Worm (Caenorhabditis elegans) whole organism, L4 larva: ENCODE measurements around the gene cyn-12.

Source experiments
- ces-1 ChIP-seq: fragments of 150-350 bp; sonication (generic microtip); optimal IDR thresholded peaks from 4 replicates; lab custom pipeline; 2014; ENCODE audit warnings: missing biosample characterization, missing genetic modification reagents, missing genetic modification characterization
- egl-27 ChIP-seq: sonication (generic microtip); optimal IDR thresholded peaks from 3 replicates; lab custom pipeline; 2017; ENCODE audit warnings: missing biosample characterization, missing genetic modification reagents, missing genetic modification characterization
- lin-15B ChIP-seq: fragments of 150-350 bp; sonication (generic microtip); optimal IDR thresholded peaks from 3 replicates; lab custom pipeline; 2014; ENCODE audit warnings: missing biosample characterization, missing genetic modification characterization
- lin-39 ChIP-seq: fragments of 150-350 bp; optimal IDR thresholded peaks from 2 replicates; lab custom pipeline; 2014; ENCODE audit warnings: missing biosample characterization, missing genetic modification reagents, missing genetic modification characterization
- madf-9 ChIP-seq: fragments of 200-800 bp; sonication (Bioruptor generic); conservative IDR thresholded peaks from 2 replicates; pipeline ENCODE4 v1.3.6; 2022; ENCODE audit warnings: missing genetic modification reagents, missing genetic modification characterization, missing compliant biosample characterization
- nhr-6 ChIP-seq: fragments of 150-350 bp; optimal IDR thresholded peaks from 2 replicates; lab custom pipeline; 2014; ENCODE audit warnings: missing biosample characterization, missing genetic modification characterization
- spr-3 ChIP-seq: fragments of 200-800 bp; sonication (Bioruptor generic); optimal IDR thresholded peaks from 2 replicates; lab custom pipeline; 2018; ENCODE audit warnings: mild to moderate bottlenecking, missing genetic modification characterization, missing compliant biosample characterization
- unc-62 ChIP-seq, 3 experiments: fragments of 150-350 bp in 1 of 3; sonication (generic microtip); optimal IDR thresholded peaks in 2 of 3; peaks in 1 of 3; 1 replicate in 1 of 3; 2 replicates in 2 of 3; lab custom pipeline; 2014 to 2017; ENCODE audit warnings: missing biosample characterization in 3 of 3, missing genetic modification characterization in 3 of 3, missing genetic modification reagents in 3 of 3, missing genotype in 1 of 3
- ztf-7 ChIP-seq: fragments of 150-350 bp; optimal IDR thresholded peaks from 2 replicates; lab custom pipeline; 2014; ENCODE audit warnings: missing biosample characterization, missing genetic modification characterization

ce11 chrIV:7121313-7122055, 11.5 kb downstream of the cyn-12 start, which contains the start of the genes C34D4.10 and str-48:
- TF ChIP-seq spr-3 (GFP tag; lab: Kevin White, UChicago) (no peak), madf-9 (GFP tag; lab: Robert Waterston, UW) (no peak), unc-62 (GFP tag; optimal IDR thresholded peaks at IDR 0.05 in 1 of 2; lab: Kevin White, UChicago) (no peak), unc-62 (tag; optimal IDR thresholded peaks at IDR 0.05; lab: Kevin White, UChicago) (no peak), ces-1 (GFP tag; lab: Kevin White, UChicago) (no peak), nhr-6 (tag; lab: Kevin White, UChicago) (no peak), lin-39 (no peak), lin-15B (tag; lab: Kevin White, UChicago) (no peak), ztf-7 (tag; lab: Kevin White, UChicago) (no peak), egl-27 (tag; lab: Kevin White, UChicago) (no peak)
